Fruit fly (Drosophila melanogaster) whole organism, embryonic: ENCODE measurements around the gene ND-B17.2.

Source experiments
- Abd-B ChIP-seq: fragments of 200-800 bp; sonication (Bioruptor generic); optimal IDR thresholded peaks from 2 replicates; lab custom pipeline; 2018; ENCODE audit warnings: missing biosample characterization, mild to moderate bottlenecking, missing genetic modification characterization, moderate library complexity
- CG10654 ChIP-seq: fragments of 200-800 bp; sonication (Bioruptor generic); optimal IDR thresholded peaks from 2 replicates; lab custom pipeline; 2016; ENCODE audit warnings: missing biosample characterization, missing genetic modification characterization
- CG11085 ChIP-seq: fragments of 200-800 bp; sonication (Bioruptor generic); IDR thresholded peaks from 2 replicates; pipeline ENCODE4 v1.3.6; 2022; ENCODE audit warnings: missing biosample characterization, missing genetic modification characterization
- CG11456 ChIP-seq: fragments of 200-800 bp; sonication (Bioruptor generic); IDR thresholded peaks from 3 replicates; pipeline ENCODE4 v1.3.6; 2022; ENCODE audit warnings: missing biosample characterization, missing genetic modification characterization
- CG11504 ChIP-seq: fragments of 200-800 bp; sonication (Bioruptor generic); optimal IDR thresholded peaks from 3 replicates; lab custom pipeline; 2019; ENCODE audit warnings: missing biosample characterization, mild to moderate bottlenecking, missing genetic modification characterization, moderate library complexity
- CG11723 ChIP-seq: fragments of 200-800 bp; sonication (Bioruptor generic); optimal IDR thresholded peaks from 2 replicates; lab custom pipeline; 2017; ENCODE audit warnings: missing biosample characterization, mild to moderate bottlenecking, missing genetic modification characterization
- CG1233 ChIP-seq: fragments of 200-800 bp; sonication (Bioruptor generic); optimal IDR thresholded peaks from 4 replicates; lab custom pipeline; 2018; ENCODE audit warnings: missing biosample characterization, mild to moderate bottlenecking, missing genetic modification characterization
- CG13296 ChIP-seq: fragments of 200-800 bp; sonication (Bioruptor generic); optimal IDR thresholded peaks from 3 replicates; lab custom pipeline; 2018; ENCODE audit warnings: missing biosample characterization, mild to moderate bottlenecking, missing genetic modification characterization
- CG13624 ChIP-seq: fragments of 200-800 bp; sonication (Bioruptor generic); optimal IDR thresholded peaks from 2 replicates; lab custom pipeline; 2016; ENCODE audit warnings: missing biosample characterization, missing genetic modification characterization
- CG13775 ChIP-seq: fragments of 200-800 bp; sonication (Bioruptor generic); optimal IDR thresholded peaks from 3 replicates; lab custom pipeline; 2017; ENCODE audit warnings: missing biosample characterization, mild to moderate bottlenecking, missing genetic modification characterization
- CG15269 ChIP-seq: fragments of 200-800 bp; sonication (Bioruptor generic); optimal IDR thresholded peaks from 2 replicates; lab custom pipeline; 2018; ENCODE audit warnings: missing biosample characterization, mild to moderate bottlenecking, missing genetic modification characterization, moderate library complexity
- CG16863 ChIP-seq: fragments of 200-800 bp; sonication (Bioruptor generic); optimal IDR thresholded peaks from 3 replicates; lab custom pipeline; 2016; ENCODE audit warnings: missing biosample characterization, missing genetic modification characterization
- CG1832 ChIP-seq: fragments of 200-800 bp; sonication (Bioruptor generic); optimal IDR thresholded peaks from 2 replicates; lab custom pipeline; 2017; ENCODE audit warnings: missing biosample characterization, mild to moderate bottlenecking, missing genetic modification characterization, inconsistent platforms
- CG3065 ChIP-seq: fragments of 200-800 bp; sonication (Bioruptor generic); optimal IDR thresholded peaks from 2 replicates; lab custom pipeline; 2016; ENCODE audit warnings: missing biosample characterization, missing genetic modification characterization
- CG4360 ChIP-seq: fragments of 200-800 bp; sonication (Bioruptor generic); IDR thresholded peaks from 2 replicates; pipeline ENCODE4 v1.3.6; 2022; ENCODE audit warnings: missing biosample characterization, missing genetic modification characterization
- CG4404 ChIP-seq: fragments of 200-800 bp; sonication (Bioruptor generic); IDR thresholded peaks from 2 replicates; pipeline ENCODE4 v1.3.6; 2022; ENCODE audit warnings: missing biosample characterization, missing genetic modification characterization
- CG5953 ChIP-seq: fragments of 200-800 bp; sonication (Bioruptor generic); IDR thresholded peaks from 2 replicates; pipeline ENCODE4 v1.3.6; 2022; ENCODE audit warnings: missing biosample characterization, missing genetic modification characterization
- CG6654 ChIP-seq: fragments of 200-800 bp; sonication (Bioruptor generic); optimal IDR thresholded peaks from 2 replicates; lab custom pipeline; 2017; ENCODE audit warnings: missing biosample characterization, mild to moderate bottlenecking, missing genetic modification characterization
- CG7556 ChIP-seq: fragments of 200-800 bp; sonication (Bioruptor generic); optimal IDR thresholded peaks from 2 replicates; lab custom pipeline; 2017; ENCODE audit warnings: missing biosample characterization, mild to moderate bottlenecking, missing genetic modification characterization
- CG7928 ChIP-seq: fragments of 200-800 bp; sonication (Bioruptor generic); optimal IDR thresholded peaks from 2 replicates; lab custom pipeline; 2017; ENCODE audit warnings: missing biosample characterization, mild to moderate bottlenecking, missing genetic modification characterization
- CG8281 ChIP-seq: fragments of 200-800 bp; sonication (Bioruptor generic); optimal IDR thresholded peaks from 2 replicates; lab custom pipeline; 2018; ENCODE audit warnings: missing biosample characterization, mild to moderate bottlenecking, missing genetic modification characterization, moderate library complexity
- CG9797 ChIP-seq: fragments of 200-800 bp; sonication (Bioruptor generic); optimal IDR thresholded peaks from 3 replicates; lab custom pipeline; 2018; ENCODE audit warnings: missing biosample characterization, mild to moderate bottlenecking, missing genetic modification characterization
- CTCF ChIP-seq: fragments of 200-800 bp; sonication (Bioruptor generic); optimal IDR thresholded peaks from 2 replicates; lab custom pipeline; 2017; ENCODE audit warnings: missing biosample characterization, mild to moderate bottlenecking, missing genetic modification characterization, moderate library complexity
- HLH54F ChIP-seq: fragments of 200-800 bp; sonication (Bioruptor generic); optimal IDR thresholded peaks from 3 replicates; lab custom pipeline; 2016; ENCODE audit warnings: missing biosample characterization, missing genetic modification characterization
- Hmx ChIP-seq: fragments of 200-800 bp; sonication (Bioruptor generic); optimal IDR thresholded peaks from 2 replicates; lab custom pipeline; 2016; ENCODE audit warnings: missing biosample characterization, missing genetic modification characterization
- Jarid2 ChIP-seq: fragments of 200-800 bp; sonication (Bioruptor generic); optimal IDR thresholded peaks from 3 replicates; lab custom pipeline; 2017; ENCODE audit warnings: mild to moderate bottlenecking, missing biosample characterization, missing genetic modification reagents, missing genetic modification characterization
- Lim3 ChIP-seq: fragments of 200-800 bp; sonication (Bioruptor generic); IDR thresholded peaks from 2 replicates; pipeline ENCODE4 v1.3.6; 2022; ENCODE audit warnings: missing biosample characterization, missing genetic modification characterization
- Med ChIP-seq: fragments of 200-800 bp; sonication (Bioruptor generic); peaks from one replicate; lab custom pipeline; 2016; ENCODE audit warnings: missing biosample characterization, missing genetic modification characterization, mild to moderate bottlenecking, inconsistent platforms, moderate library complexity
- Mrtf ChIP-seq: fragments of 200-800 bp; sonication (Bioruptor generic); IDR thresholded peaks from 3 replicates; pipeline ENCODE4 v1.3.6; 2022; ENCODE audit warnings: missing biosample characterization, missing genetic modification characterization
- Rx ChIP-seq: fragments of 200-800 bp; sonication (Bioruptor generic); IDR thresholded peaks from 2 replicates; pipeline ENCODE4 v1.3.6; 2022; ENCODE audit warnings: missing biosample characterization, missing genetic modification characterization
- Six4 ChIP-seq: fragments of 200-800 bp; sonication (Bioruptor generic); optimal IDR thresholded peaks from 2 replicates; lab custom pipeline; 2016; ENCODE audit warnings: missing biosample characterization, missing genetic modification characterization
- Tbp ChIP-seq: fragments of >200 bp; optimal IDR thresholded peaks from 2 replicates; lab custom pipeline; 2018; ENCODE audit warnings: missing biosample characterization, missing genetic modification characterization
- YL-1 ChIP-seq: fragments of 200-800 bp; sonication (Bioruptor generic); optimal IDR thresholded peaks from 3 replicates; lab custom pipeline; 2017; ENCODE audit warnings: missing biosample characterization, mild to moderate bottlenecking, missing genetic modification characterization
- abd-A ChIP-seq: fragments of 200-800 bp; sonication (Bioruptor generic); optimal IDR thresholded peaks from 3 replicates; lab custom pipeline; 2019; ENCODE audit warnings: missing biosample characterization, mild to moderate bottlenecking, missing genetic modification characterization, moderate library complexity
- btn ChIP-seq: fragments of 200-800 bp; sonication (Bioruptor generic); optimal IDR thresholded peaks from 2 replicates; lab custom pipeline; 2016; ENCODE audit warnings: missing biosample characterization, missing genetic modification characterization
- caup ChIP-seq: fragments of 200-800 bp; sonication (Bioruptor generic); optimal IDR thresholded peaks from 3 replicates; lab custom pipeline; 2017; ENCODE audit warnings: missing biosample characterization, mild to moderate bottlenecking, missing genetic modification characterization, moderate library complexity; ENCODE audit not compliant: severe bottlenecking
- dati ChIP-seq: fragments of 200-800 bp; sonication (Bioruptor generic); IDR thresholded peaks from 2 replicates; pipeline ENCODE4 v1.3.6; 2022; ENCODE audit warnings: missing biosample characterization, missing genetic modification characterization
- disco-r ChIP-seq: fragments of 200-800 bp; sonication (Bioruptor generic); optimal IDR thresholded peaks from 2 replicates; lab custom pipeline; 2016; ENCODE audit warnings: missing biosample characterization, missing genetic modification characterization
- dmrt99B ChIP-seq: fragments of 200-800 bp; sonication (Bioruptor generic); optimal IDR thresholded peaks from 2 replicates; lab custom pipeline; 2018; ENCODE audit warnings: missing biosample characterization, mild to moderate bottlenecking, missing genetic modification characterization, moderate library complexity
- gfzf ChIP-seq: fragments of 200-800 bp; sonication (Bioruptor generic); optimal IDR thresholded peaks from 2 replicates; lab custom pipeline; 2016; ENCODE audit warnings: missing biosample characterization, mild to moderate bottlenecking, missing genetic modification characterization, moderate library complexity
- grau ChIP-seq: fragments of 200-800 bp; optimal IDR thresholded peaks from 3 replicates; lab custom pipeline; 2019; ENCODE audit warnings: missing biosample characterization, mild to moderate bottlenecking, missing genetic modification characterization, moderate library complexity
- gsb-n ChIP-seq: fragments of 200-800 bp; sonication (Bioruptor generic); optimal IDR thresholded peaks from 3 replicates; lab custom pipeline; 2018; ENCODE audit warnings: missing biosample characterization, mild to moderate bottlenecking, missing genetic modification characterization
- h ChIP-seq: fragments of >200 bp; optimal IDR thresholded peaks from 2 replicates; lab custom pipeline; 2017
- jumu ChIP-seq: fragments of 200-800 bp; sonication (Bioruptor generic); optimal IDR thresholded peaks from 3 replicates; lab custom pipeline; 2016; ENCODE audit warnings: missing biosample characterization, missing genetic modification characterization
- knrl ChIP-seq: fragments of 200-800 bp; sonication (Bioruptor generic); IDR thresholded peaks from 3 replicates; pipeline ENCODE4 v1.3.6; 2022; ENCODE audit warnings: missing biosample characterization, missing genetic modification characterization; ENCODE audit not compliant: partially characterized antibody
- mld ChIP-seq: fragments of 200-800 bp; sonication (Bioruptor generic); IDR thresholded peaks from 3 replicates; pipeline ENCODE4 v1.3.6; 2022; ENCODE audit warnings: missing biosample characterization, missing genetic modification characterization; ENCODE audit not compliant: partially characterized antibody
- pan ChIP-seq, 4 experiments: fragments of >200 bp in 3 of 4; fragments of 200-800 bp in 1 of 4; sonication (Bioruptor generic) in 1 of 4; optimal IDR thresholded peaks in 3 of 4; IDR thresholded peaks in 1 of 4; 2 replicates each; pipeline versions ENCODE4 v1.3.6 to Lab custom; 2017 to 2022; ENCODE audit warnings: missing biosample characterization in 2 of 4, missing genetic modification characterization in 2 of 4, mixed read lengths in 1 of 4
- pho ChIP-seq: fragments of 200-800 bp; sonication (Bioruptor generic); optimal IDR thresholded peaks from 2 replicates; lab custom pipeline; 2016; ENCODE audit warnings: missing biosample characterization, missing genetic modification characterization
- pzg ChIP-seq: fragments of 200-800 bp; sonication (Bioruptor generic); optimal IDR thresholded peaks from 3 replicates; lab custom pipeline; 2018; ENCODE audit warnings: missing biosample characterization, mild to moderate bottlenecking, missing genetic modification characterization, moderate library complexity
- row ChIP-seq: fragments of 200-800 bp; sonication (Bioruptor generic); IDR thresholded peaks from 3 replicates; pipeline ENCODE4 v1.3.6; 2022; ENCODE audit warnings: missing biosample characterization, missing genetic modification characterization
- sens ChIP-seq: fragments of 200-800 bp; sonication (Bioruptor generic); peaks from one replicate; lab custom pipeline; 2016; ENCODE audit warnings: missing biosample characterization, missing genetic modification characterization
- toy ChIP-seq: fragments of 200-800 bp; sonication (Bioruptor generic); IDR thresholded peaks from 2 replicates; pipeline ENCODE4 v1.3.6; 2022; ENCODE audit warnings: missing biosample characterization, missing genetic modification characterization
- zen2 ChIP-seq: fragments of 200-800 bp; sonication (Bioruptor generic); IDR thresholded peaks from 3 replicates; pipeline ENCODE4 v1.3.6; 2022; ENCODE audit warnings: missing biosample characterization, missing genetic modification characterization; ENCODE audit not compliant: partially characterized antibody

ND-B17.2 gene

dm6 chr2L:2542491-2542890 is 37.5 kb downstream of the ND-B17.2 start (continued):
- TF ChIP-seq CG11723 (GFP tag; lab: Kevin White, UChicago) (no peak), CG11456 (no peak), CG1832 (GFP tag; lab: Kevin White, UChicago) (no peak), CTCF (GFP tag; lab: Kevin White, UChicago) (no peak), gsb-n (tag; lab: Kevin White, UChicago) (no peak), CG7928 (GFP tag; lab: Kevin White, UChicago) (no peak), pho (GFP tag; lab: Kevin White, UChicago) (no peak), YL-1 (GFP tag; lab: Kevin White, UChicago) (no peak), CG4404 (GFP tag; lab: Robert Waterston, UW) (no peak), knrl (GFP tag; lab: Robert Waterston, UW) (no peak), sens (peak; percentile 59), CG8281 (tag; lab: Kevin White, UChicago) (no peak), Jarid2 (no peak), CG13296 (GFP tag; lab: Kevin White, UChicago) (peak; percentile 19), h (no peak), zen2 (no peak), abd-A (tag; lab: Kevin White, UChicago) (no peak), pzg (no peak), CG11085 (no peak), grau (tag; lab: Kevin White, UChicago) (peak; percentile 32), CG16863 (GFP tag; lab: Kevin White, UChicago) (no peak), CG5953 (no peak), CG6654 (no peak), btn (GFP tag; lab: Kevin White, UChicago) (no peak), CG9797 (GFP tag; lab: Kevin White, UChicago) (no peak), CG13775 (no peak), CG1233 (GFP tag; lab: Kevin White, UChicago) (no peak), caup (GFP tag; lab: Kevin White, UChicago) (no peak), Six4 (GFP tag; lab: Kevin White, UChicago) (no peak), CG10654 (GFP tag; lab: Kevin White, UChicago) (no peak), jumu (GFP tag; lab: Kevin White, UChicago) (no peak), Abd-B (GFP tag; lab: Kevin White, UChicago) (no peak), Hmx (GFP tag; lab: Kevin White, UChicago) (no peak), Lim3 (GFP tag; lab: Robert Waterston, UW) (no peak), dati (GFP tag; lab: Robert Waterston, UW) (no peak), row (GFP tag; lab: Robert Waterston, UW) (no peak), CG13624 (GFP tag; lab: Kevin White, UChicago) (no peak), dmrt99B (tag; lab: Kevin White, UChicago) (peak; percentile 44), gfzf (GFP tag; lab: Kevin White, UChicago) (no peak), mld (GFP tag; lab: Robert Waterston, UW) (no peak), Rx (GFP tag; lab: Robert Waterston, UW) (no peak), CG11504 (peak; percentile 42), CG4360 (no peak), disco-r (GFP tag; lab: Kevin White, UChicago) (no peak), Med (GFP tag; lab: Kevin White, UChicago) (no peak), pan (optimal IDR thresholded peaks at IDR 0.05; lab: Kevin White, UChicago) (no peak), pan (GFP tag; optimal IDR thresholded peaks at IDR 0.05 in 1 of 2, IDR thresholded peaks at IDR 0.05 in 1 of 2) (peak in 1 of 2 experiments; percentile 21), CG3065 (GFP tag; lab: Kevin White, UChicago) (no peak), CG7556 (GFP tag; lab: Kevin White, UChicago) (peak; percentile 13), Mrtf (no peak), CG15269 (tag; lab: Kevin White, UChicago) (peak; percentile 38), HLH54F (no peak), toy (GFP tag; lab: Robert Waterston, UW) (no peak), Tbp (no peak)
